Worm (Caenorhabditis elegans): ENCODE results near the gene srxa-5.

- TF ChIP-seq ama-1 (optimal IDR thresholded peaks at IDR 0.05) (no peak), mdl-1 (tag; optimal IDR thresholded peaks at IDR 0.05) (no peak), unc-62 (GFP tag; optimal IDR thresholded peaks at IDR 0.05) (no peak), ztf-11 (tag; optimal IDR thresholded peaks at IDR 0.05) (no peak), lin-13 (GFP tag; optimal IDR thresholded peaks at IDR 0.05) (no peak), nhr-77 (tag; optimal IDR thresholded peaks at IDR 0.05) (no peak), lin-39 (tag; optimal IDR thresholded peaks at IDR 0.05) (no peak), elt-3 (tag; optimal IDR thresholded peaks at IDR 0.05) (no peak), zag-1 (tag; optimal IDR thresholded peaks at IDR 0.05) (no peak), nhr-25 (tag; optimal IDR thresholded peaks at IDR 0.05) (no peak), skn-1 (tag; optimal IDR thresholded peaks at IDR 0.05) (no peak), fos-1 (tag; optimal IDR thresholded peaks at IDR 0.05) (no peak)
Measured at ce11 chrIII:6577159-6577558, 44.4 kb downstream of the srxa-5 start.

All from whole organism, L2 larva.